Worm (Caenorhabditis elegans) whole organism, L1 larva: Measurements from ENCODE around the gene sri-67.
"Not testable (repeated sequence)": the region's sequence is repeated elsewhere in the genome, so short reads cannot be mapped to it uniquely, and the experiment has no call there.

Source experiments
- C04F5.9 ChIP-seq: sonication (generic microtip); optimal IDR thresholded peaks from 2 replicates; lab custom pipeline; 2016; ENCODE audit warnings: missing genetic modification characterization, missing compliant biosample characterization
- C16A3.4 ChIP-seq: fragments of 150-350 bp; optimal IDR thresholded peaks from 2 replicates; lab custom pipeline; 2014; ENCODE audit warnings: missing biosample characterization, missing genetic modification characterization
- Y116A8C.19 ChIP-seq: sonication (generic microtip); optimal IDR thresholded peaks from 2 replicates; lab custom pipeline; 2016; ENCODE audit warnings: missing compliant biosample characterization, missing genetic modification characterization, borderline replicate concordance
- aha-1 ChIP-seq: fragments of 150-350 bp; optimal IDR thresholded peaks from 2 replicates; lab custom pipeline; 2014; ENCODE audit warnings: missing biosample characterization, missing genetic modification characterization
- alr-1 ChIP-seq: fragments of 200-800 bp; sonication (Bioruptor generic); optimal IDR thresholded peaks from 2 replicates; lab custom pipeline; 2018; ENCODE audit warnings: borderline replicate concordance, mild to moderate bottlenecking, missing genetic modification characterization, missing compliant biosample characterization
- blmp-1 ChIP-seq: fragments of 150-350 bp; optimal IDR thresholded peaks from 2 replicates; lab custom pipeline; 2014; ENCODE audit warnings: missing biosample characterization, missing genetic modification characterization
- dpl-1 ChIP-seq, 3 experiments: fragments of 150-350 bp in 2 of 3; sonication (generic microtip) in 1 of 3; optimal IDR thresholded peaks; 2 replicates each; lab custom pipeline; 2014 to 2017; ENCODE audit warnings: missing biosample characterization in 3 of 3, missing genetic modification characterization in 3 of 3, missing genetic modification reagents in 3 of 3
- dsc-1 ChIP-seq: sonication (generic microtip); optimal IDR thresholded peaks from 2 replicates; lab custom pipeline; 2016; ENCODE audit warnings: mild to moderate bottlenecking, missing genetic modification characterization, missing compliant biosample characterization
- efl-1 ChIP-seq, 4 experiments: fragments of 150-350 bp; optimal IDR thresholded peaks in 3 of 4; peaks in 1 of 4; 1 replicate in 1 of 4; 2 replicates in 3 of 4; lab custom pipeline; 2014; ENCODE audit warnings: missing biosample characterization in 2 of 4, missing genetic modification characterization in 2 of 4, missing genetic modification reagents in 2 of 4
- efl-3 ChIP-seq: fragments of 200-800 bp; sonication (Bioruptor generic); optimal IDR thresholded peaks from 2 replicates; lab custom pipeline; 2018; ENCODE audit warnings: mild to moderate bottlenecking, missing genetic modification characterization, missing compliant biosample characterization
- elt-3 ChIP-seq, 6 experiments: fragments of 150-350 bp in 1 of 6; sonication (generic microtip); optimal IDR thresholded peaks; 2 replicates each; lab custom pipeline; 2017 to 2018; ENCODE audit warnings: missing biosample characterization in 6 of 6, missing genetic modification characterization in 6 of 6, inconsistent platforms in 1 of 6
- ets-5 ChIP-seq: fragments of 200-800 bp; sonication (Bioruptor generic); IDR thresholded peaks from 2 replicates; pipeline ENCODE4 v1.3.6; 2022; ENCODE audit warnings: missing genetic modification characterization, missing compliant biosample characterization
- fkh-4 ChIP-seq: sonication (generic microtip); optimal IDR thresholded peaks from 2 replicates; lab custom pipeline; 2016; ENCODE audit warnings: missing compliant biosample characterization, missing genetic modification characterization, borderline replicate concordance
- grh-1 ChIP-seq: fragments of 200-800 bp; sonication (Bioruptor generic); IDR thresholded peaks from 2 replicates; pipeline ENCODE4 v1.3.6; 2022; ENCODE audit warnings: missing genetic modification reagents, missing genetic modification characterization, missing compliant biosample characterization
- hlh-17 ChIP-seq: fragments of 200-800 bp; sonication (Bioruptor generic); optimal IDR thresholded peaks from 2 replicates; lab custom pipeline; 2018; ENCODE audit warnings: missing genetic modification characterization, mild to moderate bottlenecking, missing compliant biosample characterization, moderate library complexity, borderline replicate concordance
- hlh-4 ChIP-seq: sonication (generic microtip); optimal IDR thresholded peaks from 2 replicates; lab custom pipeline; 2016; ENCODE audit warnings: mild to moderate bottlenecking, missing genetic modification characterization, missing compliant biosample characterization
- hpl-2 ChIP-seq: fragments of 150-350 bp; optimal IDR thresholded peaks from 2 replicates; lab custom pipeline; 2014; ENCODE audit warnings: missing biosample characterization, missing genetic modification reagents, missing genetic modification characterization
- irx-1 ChIP-seq: sonication (generic microtip); optimal IDR thresholded peaks from 2 replicates; lab custom pipeline; 2016; ENCODE audit warnings: missing genetic modification characterization, missing compliant biosample characterization
- isw-1 ChIP-seq: fragments of 200-800 bp; sonication (Bioruptor generic); IDR thresholded peaks from 2 replicates; pipeline ENCODE4 v1.3.6; 2022; ENCODE audit warnings: missing genetic modification characterization, missing compliant biosample characterization
- jun-1 ChIP-seq: fragments of 150-350 bp; optimal IDR thresholded peaks from 2 replicates; lab custom pipeline; 2014; ENCODE audit warnings: missing biosample characterization, missing genetic modification reagents, missing genetic modification characterization
- lir-3 ChIP-seq: sonication (generic microtip); optimal IDR thresholded peaks from 2 replicates; lab custom pipeline; 2016; ENCODE audit warnings: mild to moderate bottlenecking, missing genetic modification characterization, moderate library complexity, missing compliant biosample characterization; ENCODE audit not compliant: poor library complexity
- lsy-2 ChIP-seq, 2 experiments: fragments of 150-350 bp; optimal IDR thresholded peaks; 2 replicates each; lab custom pipeline; 2014; ENCODE audit warnings: missing biosample characterization in 2 of 2, missing genetic modification characterization in 2 of 2
- mdl-1 ChIP-seq, 2 experiments: fragments of 150-350 bp; optimal IDR thresholded peaks; 2 replicates each; lab custom pipeline; 2014 to 2017; ENCODE audit warnings: missing biosample characterization in 2 of 2, missing genetic modification characterization in 2 of 2, inconsistent platforms in 1 of 2
- mef-2 ChIP-seq: fragments of 150-350 bp; optimal IDR thresholded peaks from 2 replicates; lab custom pipeline; 2014; ENCODE audit warnings: missing biosample characterization, missing genetic modification characterization
- nhr-11 ChIP-seq: fragments of 150-350 bp; optimal IDR thresholded peaks from 2 replicates; lab custom pipeline; 2014; ENCODE audit warnings: missing biosample characterization, missing genetic modification characterization
- nhr-19 ChIP-seq: fragments of 200-800 bp; sonication (Bioruptor generic); conservative IDR thresholded peaks from 2 replicates; pipeline ENCODE4 v1.3.6; 2022; ENCODE audit warnings: missing genetic modification characterization, missing compliant biosample characterization
- nhr-20 ChIP-seq: sonication (generic microtip); optimal IDR thresholded peaks from 2 replicates; lab custom pipeline; 2016; ENCODE audit warnings: mild to moderate bottlenecking, missing genetic modification characterization, missing compliant biosample characterization
- nhr-237 ChIP-seq: fragments of 150-350 bp; optimal IDR thresholded peaks from 2 replicates; lab custom pipeline; 2014; ENCODE audit warnings: missing biosample characterization, missing genetic modification characterization
- nhr-28 ChIP-seq: fragments of 150-350 bp; optimal IDR thresholded peaks from 2 replicates; lab custom pipeline; 2014; ENCODE audit warnings: missing biosample characterization, missing genetic modification characterization
- nhr-84 ChIP-seq: sonication (generic microtip); optimal IDR thresholded peaks from 2 replicates; lab custom pipeline; 2017; ENCODE audit warnings: missing biosample characterization, missing genetic modification characterization
- nhr-85 ChIP-seq: sonication (generic microtip); peaks from one replicate; lab custom pipeline; 2016; ENCODE audit warnings: missing genetic modification characterization, inconsistent platforms, missing compliant biosample characterization
- pag-3 ChIP-seq: sonication (generic microtip); optimal IDR thresholded peaks from 2 replicates; lab custom pipeline; 2017; ENCODE audit warnings: missing genetic modification characterization, mild to moderate bottlenecking, missing compliant biosample characterization, antibody characterized with exemption, borderline replicate concordance; ENCODE audit not compliant: insufficient read depth
- pqm-1 ChIP-seq: sonication (generic microtip); optimal IDR thresholded peaks from 3 replicates; lab custom pipeline; 2017; ENCODE audit warnings: missing biosample characterization, missing genetic modification characterization
- skn-1 ChIP-seq: fragments of 150-350 bp; optimal IDR thresholded peaks from 2 replicates; lab custom pipeline; 2014; ENCODE audit warnings: missing biosample characterization, missing genetic modification characterization
- snpc-4 ChIP-seq: fragments of 150-350 bp; optimal IDR thresholded peaks from 2 replicates; lab custom pipeline; 2014; ENCODE audit warnings: missing biosample characterization, missing genetic modification characterization
- sptf-1 ChIP-seq: fragments of 150-350 bp; optimal IDR thresholded peaks from 2 replicates; lab custom pipeline; 2014; ENCODE audit warnings: missing biosample characterization, missing genetic modification characterization
- swsn-7 ChIP-seq: sonication (generic microtip); optimal IDR thresholded peaks from 2 replicates; lab custom pipeline; 2016; ENCODE audit warnings: missing genetic modification characterization, missing compliant biosample characterization
- vab-15 ChIP-seq: sonication (generic microtip); optimal IDR thresholded peaks from 2 replicates; lab custom pipeline; 2017; ENCODE audit warnings: missing genotype, mild to moderate bottlenecking, missing genetic modification characterization, missing compliant biosample characterization
- xbp-1 ChIP-seq: sonication (generic microtip); optimal IDR thresholded peaks from 2 replicates; lab custom pipeline; 2016; ENCODE audit warnings: missing genetic modification characterization, missing compliant biosample characterization
- zip-4 ChIP-seq: fragments of 200-800 bp; sonication (Bioruptor generic); optimal IDR thresholded peaks from 2 replicates; lab custom pipeline; 2018; ENCODE audit warnings: mild to moderate bottlenecking, missing genetic modification characterization, moderate library complexity, missing compliant biosample characterization
- ztf-11 ChIP-seq, 2 experiments: sonication (generic microtip); optimal IDR thresholded peaks; 2 replicates each; lab custom pipeline; 2016 to 2017; ENCODE audit warnings: missing genetic modification characterization in 2 of 2, missing biosample characterization in 1 of 2, missing compliant biosample characterization in 1 of 2

Gene sri-67

DNA sequence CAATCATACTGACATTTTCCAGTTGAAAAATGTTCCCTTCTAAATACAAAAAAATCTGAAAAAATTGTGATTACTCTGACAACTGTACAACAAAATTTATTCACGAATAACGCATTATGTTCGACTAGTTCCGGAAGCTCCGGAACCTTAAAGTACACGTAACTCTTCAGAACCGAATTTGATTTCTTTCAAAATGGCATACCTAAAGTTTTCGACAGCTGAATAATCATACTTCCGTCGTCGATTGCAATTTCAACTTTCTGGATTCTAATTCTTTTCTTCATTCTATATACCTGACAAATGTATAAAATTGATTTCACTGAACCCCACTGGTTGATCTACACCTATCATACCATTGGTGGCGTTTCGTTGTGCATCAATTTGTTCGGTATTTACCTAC is at the start of gene sri-67:
TSS of gene sri-67 (plus strand) at position 301 of the 400 bp plus-strand sequence.
- TF ChIP-seq nhr-11 (tag; lab: Kevin White, UChicago) (no peak), hlh-4 (no peak)

DNA sequence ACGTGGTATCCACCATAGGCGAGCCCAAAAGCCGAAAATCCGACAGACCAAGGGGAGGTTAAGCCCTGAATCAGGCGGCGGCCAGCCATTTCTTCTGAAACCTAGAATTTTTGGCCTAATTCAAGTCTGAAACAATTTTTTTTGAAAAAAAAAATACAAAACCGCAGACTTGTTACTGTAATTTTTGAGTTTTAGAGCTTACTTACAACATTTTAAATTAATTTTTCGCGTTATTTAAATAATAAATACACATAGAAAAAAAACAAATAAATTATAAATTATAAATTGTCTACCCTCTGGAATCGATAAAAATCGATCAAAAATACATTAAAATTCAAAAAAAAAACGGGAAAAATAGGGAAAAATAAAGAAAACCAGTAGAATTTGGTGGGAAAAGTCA is 41.3 kb upstream of the sri-67 start, which contains the start of gene dhs-24:
TSS of gene dhs-24 (minus strand) at position 101 of the 400 bp plus-strand sequence.
- TF ChIP-seq hpl-2 (GFP tag; lab: Kevin White, UChicago) (no peak), C16A3.4 (tag; lab: Kevin White, UChicago) (no peak), nhr-84 (tag; lab: Kevin White, UChicago) (no peak), dsc-1 (tag; lab: Kevin White, UChicago) (no peak), nhr-85 (tag; lab: Kevin White, UChicago) (no peak)
- TF ChIP-seq, all 84 proteins: peak for 0

DNA sequence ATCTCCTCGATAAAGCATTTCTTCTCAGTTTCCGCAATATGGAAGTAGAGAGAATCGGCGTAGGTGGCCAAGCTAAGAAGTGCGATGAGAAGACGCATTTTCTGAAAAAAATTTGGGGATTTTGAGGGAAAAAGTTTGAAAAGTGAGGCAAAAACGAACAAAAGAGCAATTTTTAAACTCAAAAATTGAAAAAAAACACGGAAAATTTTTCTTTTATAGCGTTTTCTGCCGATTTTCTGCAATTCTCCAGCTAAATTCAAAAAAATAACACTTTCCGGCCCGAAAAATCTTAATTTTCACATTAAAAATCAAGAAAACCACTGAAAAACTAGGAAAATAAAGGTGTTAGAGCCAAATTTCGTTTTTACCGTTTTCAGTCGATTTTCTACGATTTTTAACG is 38.8 kb upstream of the sri-67 start, which contains the start of gene tmed-4:
TSS of gene tmed-4 (minus strand) at position 101 of the 400 bp plus-strand sequence.
- not testable (repeated sequence) for TF ChIP-seq xbp-1 (tag; lab: Kevin White, UChicago); C04F5.9 (tag; lab: Kevin White, UChicago); zip-4 (GFP tag; lab: Kevin White, UChicago)

DNA sequence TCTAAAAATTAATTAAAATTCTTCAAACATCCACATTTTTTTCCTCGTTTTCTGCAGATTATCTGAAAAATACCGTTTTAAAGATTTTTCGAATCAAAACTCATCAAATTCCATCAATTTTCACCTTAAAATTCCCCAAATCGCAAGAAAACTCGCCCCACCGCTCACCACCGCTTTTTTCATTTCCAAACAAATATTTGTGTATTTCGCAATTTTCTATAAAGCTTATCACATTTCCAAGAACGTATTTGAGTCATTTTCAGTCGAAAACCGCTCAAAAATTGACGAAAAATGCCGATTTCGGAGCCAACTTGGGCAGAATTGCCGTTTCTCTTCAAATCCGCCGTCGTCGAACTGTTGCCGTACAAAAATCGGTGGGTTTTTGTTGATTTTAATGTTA is 38.1 kb upstream of the sri-67 start, which contains the start of gene Y60A3A.8:
TSS of gene Y60A3A.8 (plus strand) at position 258 of the 400 bp plus-strand sequence.
- TF ChIP-seq lir-3; isw-1 (GFP tag; lab: Robert Waterston, UW); grh-1 (GFP tag; lab: Robert Waterston, UW): not testable (repeated sequence)

DNA sequence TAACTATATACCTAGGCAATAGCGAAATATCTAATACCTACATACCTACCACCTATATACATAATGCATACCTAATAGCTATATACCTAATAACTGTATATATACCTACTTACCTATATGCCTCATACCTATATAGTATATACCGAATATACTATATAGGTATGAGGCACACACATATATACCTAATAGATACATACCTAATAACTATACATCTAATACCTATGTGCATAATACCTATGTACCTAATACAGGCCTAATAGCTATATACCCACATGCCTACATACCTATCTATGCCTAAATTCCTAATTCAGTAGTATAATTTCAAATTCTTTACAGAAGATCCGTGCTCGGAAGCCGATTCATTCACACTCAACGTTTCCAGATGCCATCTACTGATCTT is 33.3 kb upstream of the sri-67 start:
- TF ChIP-seq mdl-1 (tag; optimal IDR thresholded peaks at IDR 0.05; lab: Kevin White, UChicago) = no peak
- TF ChIP-seq nhr-19 = no peak
- no peak for TF ChIP-seq C16A3.4 (tag; lab: Kevin White, UChicago)
- no peak for TF ChIP-seq aha-1 (tag; lab: Kevin White, UChicago)
- no peak for TF ChIP-seq ztf-11 (tag; optimal IDR thresholded peaks at IDR 0.05; lab: Kevin White, UChicago)
- no peak for TF ChIP-seq isw-1 (GFP tag; lab: Robert Waterston, UW)
- no peak for TF ChIP-seq jun-1 (tag; lab: Kevin White, UChicago)
- TF ChIP-seq elt-3 (tag; optimal IDR thresholded peaks at IDR 0.05; lab: Kevin White, UChicago) = no peak
- TF ChIP-seq Y116A8C.19 (tag; lab: Kevin White, UChicago) = no peak
- no peak for TF ChIP-seq vab-15 (tag; lab: Kevin White, UChicago)
- TF ChIP-seq efl-1 (optimal IDR thresholded peaks at IDR 0.05; lab: Kevin White, UChicago) = no peak
- TF ChIP-seq efl-1 (GFP tag; optimal IDR thresholded peaks at IDR 0.05 in 1 of 2; lab: Kevin White, UChicago) = peak in 1 of 2 experiments; percentile 57
- no peak for TF ChIP-seq fkh-4
- peak; percentile 15 for TF ChIP-seq alr-1 (tag; lab: Kevin White, UChicago)
- no peak for TF ChIP-seq swsn-7 (tag; lab: Kevin White, UChicago)
- TF ChIP-seq grh-1 (GFP tag; lab: Robert Waterston, UW) = no peak
- TF ChIP-seq pqm-1 = no peak
- TF ChIP-seq irx-1 (tag; lab: Kevin White, UChicago) = no peak

DNA sequence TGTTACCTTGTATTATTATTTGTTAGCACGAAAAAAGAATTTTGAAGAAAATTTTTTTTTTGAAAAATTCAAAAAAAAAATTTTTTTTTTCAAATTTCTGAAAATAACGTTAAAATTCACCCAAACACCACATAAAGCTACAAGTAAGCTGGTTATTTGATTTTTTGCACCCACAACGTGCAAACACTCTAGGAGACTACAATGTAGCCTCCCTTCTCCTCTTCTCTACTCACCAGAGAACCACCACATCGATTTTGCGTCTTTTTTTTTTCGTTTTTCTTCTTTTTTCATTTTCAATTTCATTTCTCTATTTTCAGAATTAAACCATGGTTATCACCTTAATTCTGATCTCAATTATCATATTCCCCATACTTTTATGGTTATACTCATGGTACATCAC is 32.6 kb upstream of the sri-67 start, which contains the start of gene abhd-3.1:
TSS of gene abhd-3.1 (plus strand) at position 318 of the 400 bp plus-strand sequence.
- TF ChIP-seq hlh-17 (no peak), pag-3 (tag; lab: Kevin White, UChicago) (no peak), nhr-28 (tag; lab: Kevin White, UChicago) (no peak), ets-5 (no peak), nhr-84 (tag; lab: Kevin White, UChicago) (no peak), dpl-1 (GFP tag; optimal IDR thresholded peaks at IDR 0.05; lab: Kevin White, UChicago) (no peak), mef-2 (no peak), blmp-1 (tag; lab: Kevin White, UChicago) (peak; percentile 2), irx-1 (tag; lab: Kevin White, UChicago) (no peak), lsy-2 (tag; optimal IDR thresholded peaks at IDR 0.05; lab: Kevin White, UChicago) (no peak), snpc-4 (tag; lab: Kevin White, UChicago) (no peak), sptf-1 (no peak), nhr-19 (peak; percentile 34), skn-1 (tag; lab: Kevin White, UChicago) (no peak), nhr-237 (no peak), efl-3 (GFP tag; lab: Kevin White, UChicago) (no peak), mdl-1 (tag; optimal IDR thresholded peaks at IDR 0.05; lab: Kevin White, UChicago) (no peak), Y116A8C.19 (tag; lab: Kevin White, UChicago) (no peak), nhr-20 (tag; lab: Kevin White, UChicago) (peak; percentile 64)
- TF ChIP-seq, all 84 proteins: peak for 3
